Worm (Caenorhabditis elegans): Measurements from ENCODE around the gene Y39F10A.1.

Y39F10A.1 gene

ce11 chrII:803009-803408 is 27.9 kb downstream of the Y39F10A.1 start, which contains the start of gene F46F5.13:
TSS of gene F46F5.13 (plus strand) at chrII:803309.
- TF ChIP-seq nhr-237 (tag; optimal IDR thresholded peaks at IDR 0.05) (no peak), lin-13 (GFP tag; optimal IDR thresholded peaks at IDR 0.05) (no peak), skn-1 (tag; optimal IDR thresholded peaks at IDR 0.05) (no peak), ztf-11 (tag; optimal IDR thresholded peaks at IDR 0.05) (no peak), sma-3 (GFP tag; optimal IDR thresholded peaks at IDR 0.05) (no peak), egl-27 (tag; optimal IDR thresholded peaks at IDR 0.05) (no peak), nhr-11 (tag; optimal IDR thresholded peaks at IDR 0.05) (no peak), Y55F3AM.14 (GFP tag; optimal IDR thresholded peaks at IDR 0.05) (no peak)

- TF ChIP-seq ztf-11 (tag; optimal IDR thresholded peaks at IDR 0.05) (no peak), F13H6.1 (tag; optimal IDR thresholded peaks at IDR 0.05) (no peak), ceh-16 (tag; optimal IDR thresholded peaks at IDR 0.05) (no peak), aly-2 (tag; optimal IDR thresholded peaks at IDR 0.05) (no peak), alr-1 (tag; optimal IDR thresholded peaks at IDR 0.05) (no peak), ama-1 (optimal IDR thresholded peaks at IDR 0.05) (no peak), sma-3 (GFP tag; optimal IDR thresholded peaks at IDR 0.05) (no peak), nhr-12 (tag; optimal IDR thresholded peaks at IDR 0.05) (no peak), elt-3 (tag; optimal IDR thresholded peaks at IDR 0.05) (no peak), unc-55 (GFP tag; optimal IDR thresholded peaks at IDR 0.05) (no peak), crh-2 (tag; optimal IDR thresholded peaks at IDR 0.05) (no peak), skn-1 (tag; optimal IDR thresholded peaks at IDR 0.05) (no peak), fos-1 (tag; optimal IDR thresholded peaks at IDR 0.05) (no peak), nhr-129 (tag; optimal IDR thresholded peaks at IDR 0.05) (no peak), nhr-10 (tag; optimal IDR thresholded peaks at IDR 0.05) (no peak), nhr-23 (tag; optimal IDR thresholded peaks at IDR 0.05) (no peak)
Measured at ce11 chrII:808457-808856, 33.3 kb downstream of the Y39F10A.1 start, which contains the start of gene F46F5.11. TSS of gene F46F5.11 (plus strand) at chrII:808757.

ce11 chrII:812917-813316 is 37.8 kb downstream of the Y39F10A.1 start, which contains the start of gene F46F5.5:
TSS of gene F46F5.5 (minus strand) at chrII:813017.
- TF ChIP-seq elt-1 (tag; optimal IDR thresholded peaks at IDR 0.05) (no peak), blmp-1 (tag; optimal IDR thresholded peaks at IDR 0.05; ENCODE audit: insufficient read depth) (no peak), skn-1 (tag; optimal IDR thresholded peaks at IDR 0.05) (no peak), nhr-23 (tag; optimal IDR thresholded peaks at IDR 0.05) (no peak), nhr-11 (tag; optimal IDR thresholded peaks at IDR 0.05) (no peak), lsy-2 (tag; optimal IDR thresholded peaks at IDR 0.05) (no peak), nhr-10 (tag; optimal IDR thresholded peaks at IDR 0.05) (no peak), gmeb-1 (tag; optimal IDR thresholded peaks at IDR 0.05) (no peak), ztf-11 (tag; optimal IDR thresholded peaks at IDR 0.05) (no peak), nhr-6 (tag; optimal IDR thresholded peaks at IDR 0.05) (no peak), unc-39 (tag; optimal IDR thresholded peaks at IDR 0.05) (no peak), R02D3.7 (tag; optimal IDR thresholded peaks at IDR 0.05) (no peak), nhr-77 (tag; optimal IDR thresholded peaks at IDR 0.05) (no peak), elt-3 (tag; optimal IDR thresholded peaks at IDR 0.05) (no peak), nhr-129 (tag; optimal IDR thresholded peaks at IDR 0.05) (no peak), nhr-21 (tag; optimal IDR thresholded peaks at IDR 0.05) (no peak), sem-4 (tag; optimal IDR thresholded peaks at IDR 0.05) (no peak), egl-27 (tag; optimal IDR thresholded peaks at IDR 0.05) (no peak)

ce11 chrII:814737-815136 is 39.6 kb downstream of the Y39F10A.1 start, which contains the start of gene msrp-3:
TSS of gene msrp-3 (minus strand) at chrII:814837.
- TF ChIP-seq snpc-4 (tag; optimal IDR thresholded peaks at IDR 0.05): no peak
- no peak for TF ChIP-seq zag-1 (tag; optimal IDR thresholded peaks at IDR 0.05)
- TF ChIP-seq nhr-11 (tag; optimal IDR thresholded peaks at IDR 0.05): no peak
- TF ChIP-seq nhr-237 (tag; optimal IDR thresholded peaks at IDR 0.05): no peak
- no peak for TF ChIP-seq Y55F3AM.14 (GFP tag; optimal IDR thresholded peaks at IDR 0.05)
- no peak for TF ChIP-seq mbf-1 (tag; optimal IDR thresholded peaks at IDR 0.05)

ce11 chrII:820519-820918 is 45.4 kb downstream of the Y39F10A.1 start, which contains the start of gene F46F5.7:
TSS of gene F46F5.7 (minus strand) at chrII:820619.
- TF ChIP-seq snpc-4 (tag; optimal IDR thresholded peaks at IDR 0.05): no peak
- TF ChIP-seq gmeb-1 (tag; optimal IDR thresholded peaks at IDR 0.05): no peak
- no peak for TF ChIP-seq F13H6.1 (tag; optimal IDR thresholded peaks at IDR 0.05)
- no peak for TF ChIP-seq nhr-77 (tag; optimal IDR thresholded peaks at IDR 0.05)
- TF ChIP-seq ZK546.5 (tag; optimal IDR thresholded peaks at IDR 0.05): no peak
- TF ChIP-seq lin-39 (tag; optimal IDR thresholded peaks at IDR 0.05): no peak
- no peak for TF ChIP-seq lsy-2 (tag; optimal IDR thresholded peaks at IDR 0.05)
- no peak for TF ChIP-seq mdl-1 (tag; optimal IDR thresholded peaks at IDR 0.05)
- no peak for TF ChIP-seq sem-4 (tag; optimal IDR thresholded peaks at IDR 0.05)
- no peak for TF ChIP-seq nhr-10 (tag; optimal IDR thresholded peaks at IDR 0.05)
- no peak for TF ChIP-seq mbf-1 (tag; optimal IDR thresholded peaks at IDR 0.05)
- no peak for TF ChIP-seq elt-1 (tag; optimal IDR thresholded peaks at IDR 0.05)
- no peak for TF ChIP-seq R02D3.7 (tag; optimal IDR thresholded peaks at IDR 0.05)
- no peak for TF ChIP-seq peb-1 (tag; optimal IDR thresholded peaks at IDR 0.05)
- TF ChIP-seq ceh-82 (tag; optimal IDR thresholded peaks at IDR 0.05): no peak
- TF ChIP-seq sma-9 (GFP tag; optimal IDR thresholded peaks at IDR 0.05): no peak
- no peak for TF ChIP-seq sma-9 (tag; optimal IDR thresholded peaks at IDR 0.05)
- TF ChIP-seq nhr-21 (tag; optimal IDR thresholded peaks at IDR 0.05): no peak

Measured in whole organism, L2 larva.